Fruit fly (Drosophila melanogaster) ovary, adult (tissue): ENCODE results near the gene ThrRS.

Experiments
- CG17801 ChIP-seq: fragments of 200-800 bp; optimal IDR thresholded peaks from 2 replicates; lab custom pipeline; 2019; ENCODE audit warnings: missing biosample characterization, mild to moderate bottlenecking, missing genetic modification characterization, moderate library complexity; ENCODE audit not compliant: partially characterized antibody

Gene ThrRS

DNA sequence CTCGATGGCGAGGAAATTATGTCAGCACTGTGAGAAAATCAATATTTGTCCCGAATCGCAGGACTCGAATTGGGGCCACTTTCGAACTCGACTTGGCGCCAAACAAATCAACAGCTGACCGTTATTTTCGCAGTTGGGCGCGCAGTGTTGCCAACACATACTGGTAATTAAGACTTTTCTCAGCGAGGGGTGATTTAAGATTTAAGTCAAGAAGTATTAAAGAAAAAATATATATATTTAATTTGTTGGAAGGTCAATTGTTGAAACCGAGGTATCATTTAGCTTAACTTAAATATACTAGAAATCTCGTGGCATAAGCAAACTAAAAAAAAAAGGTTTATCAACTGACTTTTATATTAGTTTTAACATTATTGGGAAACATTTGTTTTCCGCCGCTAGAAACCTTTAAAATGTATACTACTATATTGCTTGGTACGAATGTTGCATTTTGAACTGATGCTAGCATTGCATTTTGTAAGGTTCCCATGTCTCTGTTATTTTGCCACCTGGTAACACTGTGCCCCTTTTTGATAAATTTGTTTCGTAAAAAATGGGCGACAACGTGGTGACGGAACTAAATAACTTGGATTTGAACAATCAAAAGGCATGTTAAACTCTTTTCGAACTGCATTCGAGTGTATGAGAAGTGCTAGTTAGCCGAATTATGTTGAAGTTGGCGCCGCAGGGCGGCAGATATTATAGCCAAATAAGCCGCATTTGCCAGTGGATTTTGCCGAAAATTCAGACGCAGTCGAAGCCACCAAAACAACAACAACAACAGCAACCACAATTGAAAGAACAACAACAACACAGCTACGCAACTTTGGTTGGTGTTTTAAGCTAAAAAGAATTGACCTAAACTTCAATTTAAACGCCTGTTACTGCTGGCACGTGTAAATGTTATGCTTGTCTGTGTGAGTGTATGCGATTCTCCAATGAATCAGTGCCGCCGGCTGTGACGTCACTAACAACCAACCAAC is at the start of gene ThrRS, which contains the start of gene Patsas:
TSS of gene ThrRS (plus strand) at position 521 of the 980 bp plus-strand sequence.
TSS of gene Patsas (minus strand) at position 55 of the 980 bp plus-strand sequence.
- peak; percentile 44 for TF ChIP-seq CG17801 (GFP tag; lab: Kevin White, UChicago)

DNA sequence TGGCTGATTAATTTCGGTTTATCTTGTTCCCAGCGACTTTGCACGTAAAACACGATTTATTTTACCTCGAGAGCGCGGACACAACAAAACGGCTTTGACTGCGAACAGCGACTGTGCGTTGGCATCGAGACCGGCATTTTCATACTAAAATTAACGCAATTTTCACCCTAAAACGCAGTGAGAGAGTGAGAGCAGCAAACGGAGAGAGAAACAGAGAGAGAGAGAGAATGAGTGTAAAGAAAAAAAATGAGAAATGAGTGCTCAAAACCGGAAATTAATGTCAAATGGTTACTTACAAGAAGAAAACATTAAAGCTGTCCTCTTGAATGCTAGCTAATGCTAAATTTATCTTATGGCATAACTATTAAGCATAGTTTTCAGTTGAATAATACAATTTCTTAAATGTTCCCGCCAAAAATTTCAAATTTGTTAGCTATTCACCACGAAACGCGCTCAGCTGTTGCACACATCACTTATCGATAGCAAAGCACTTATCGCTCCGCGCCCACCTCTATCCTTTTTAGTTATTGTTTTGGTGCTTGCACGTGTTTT is 47.6 kb upstream of the ThrRS start, which contains the start of the genes JhI-21, RpL7-like and CG34164:
TSS of gene JhI-21 (minus strand) at position 206 of the 552 bp plus-strand sequence.
TSS of gene RpL7-like (plus strand) at position 490 of the 552 bp plus-strand sequence.
TSS of gene CG34164 (plus strand) at position 512 of the 552 bp plus-strand sequence.
- peak; percentile 31 for TF ChIP-seq CG17801 (GFP tag; lab: Kevin White, UChicago)

DNA sequence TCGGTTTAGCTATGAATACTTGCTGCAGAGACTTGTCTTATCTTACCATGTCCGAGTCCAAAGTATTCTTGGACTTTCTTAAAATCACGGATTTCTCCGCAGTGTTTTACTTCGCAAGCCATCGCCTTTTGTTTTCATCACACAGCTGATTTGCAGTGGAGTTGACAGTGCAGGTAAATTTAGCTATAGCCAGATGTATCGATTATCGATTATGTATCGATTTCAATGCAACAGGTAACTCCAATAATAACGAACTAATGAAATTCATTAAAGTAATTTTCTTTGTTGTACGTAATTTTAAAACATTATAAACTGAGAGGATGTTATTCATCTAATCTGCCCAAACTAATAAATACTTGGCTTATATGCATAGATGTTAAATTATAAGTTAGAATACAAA is 40.5 kb upstream of the ThrRS start, which contains the start of gene Rab3-GAP:
TSS of gene Rab3-GAP (minus strand) at position 150 of the 400 bp plus-strand sequence.
- peak; percentile 19 for TF ChIP-seq CG17801 (GFP tag; lab: Kevin White, UChicago)

DNA sequence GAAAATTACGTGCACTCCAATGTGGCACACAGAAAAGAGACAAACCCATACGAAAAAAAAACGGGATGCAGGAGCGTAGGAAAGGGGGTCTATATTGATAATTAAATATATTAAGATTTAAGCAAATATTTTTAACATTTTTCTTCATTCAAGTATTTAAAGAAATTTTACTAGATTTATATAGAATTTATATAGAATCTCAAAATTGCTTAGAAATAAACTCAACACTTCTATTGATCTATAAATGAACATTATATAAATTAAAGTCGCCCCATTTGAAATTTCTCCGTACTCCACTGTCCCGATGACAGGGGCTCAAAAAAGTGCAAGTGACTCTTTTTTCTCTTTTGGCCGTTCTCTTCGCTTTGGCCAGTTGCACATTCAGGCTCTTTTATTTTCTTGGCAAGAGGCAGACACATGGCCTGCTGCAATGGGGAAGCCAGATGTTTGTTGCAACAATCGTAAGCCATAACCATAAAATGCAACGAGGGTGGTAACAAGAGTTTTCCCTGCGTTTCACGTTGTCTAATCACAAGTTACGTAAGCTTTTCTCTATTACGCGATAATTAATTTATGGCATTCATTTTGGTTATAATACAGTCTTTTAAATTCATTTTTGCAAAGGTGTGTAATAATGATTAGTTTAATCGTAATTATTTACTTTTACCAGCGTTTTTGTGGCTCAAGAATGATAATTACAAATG is 37.7 kb upstream of the ThrRS start:
- TF ChIP-seq CG17801 (GFP tag; lab: Kevin White, UChicago): no peak

DNA sequence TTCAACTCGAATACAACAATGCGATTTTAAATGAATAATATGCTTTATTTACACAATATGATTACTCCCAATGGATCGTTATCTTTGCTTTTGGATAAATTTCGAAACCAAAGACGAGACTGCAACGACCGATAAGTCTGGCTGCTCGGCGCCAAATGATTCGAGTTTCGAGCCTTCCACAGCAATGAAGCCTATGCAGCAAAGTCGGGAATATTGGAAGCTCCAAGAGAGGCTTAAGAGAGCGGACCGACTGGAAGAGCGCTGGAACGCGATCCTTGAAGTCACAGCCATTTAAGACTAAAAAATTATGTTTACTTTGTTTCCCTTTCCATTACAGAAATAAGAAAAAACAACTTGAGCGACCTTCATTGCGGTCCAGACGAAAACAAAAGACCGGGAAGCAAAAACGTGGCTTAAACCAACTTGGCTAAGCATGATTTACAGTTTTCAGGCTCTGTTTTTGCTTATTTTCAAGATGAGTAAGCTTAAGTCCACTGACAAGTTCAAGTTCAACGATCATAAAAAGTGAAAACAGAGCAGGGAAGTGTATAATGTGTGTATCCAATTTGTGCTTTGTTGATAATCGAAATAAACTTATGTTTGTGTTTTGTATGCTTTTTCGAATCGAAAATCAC is 36.8 kb upstream of the ThrRS start, which contains the start of gene firl:
TSS of gene firl (minus strand) at position 159 of the 635 bp plus-strand sequence.
- no peak for TF ChIP-seq CG17801 (GFP tag; lab: Kevin White, UChicago)

DNA sequence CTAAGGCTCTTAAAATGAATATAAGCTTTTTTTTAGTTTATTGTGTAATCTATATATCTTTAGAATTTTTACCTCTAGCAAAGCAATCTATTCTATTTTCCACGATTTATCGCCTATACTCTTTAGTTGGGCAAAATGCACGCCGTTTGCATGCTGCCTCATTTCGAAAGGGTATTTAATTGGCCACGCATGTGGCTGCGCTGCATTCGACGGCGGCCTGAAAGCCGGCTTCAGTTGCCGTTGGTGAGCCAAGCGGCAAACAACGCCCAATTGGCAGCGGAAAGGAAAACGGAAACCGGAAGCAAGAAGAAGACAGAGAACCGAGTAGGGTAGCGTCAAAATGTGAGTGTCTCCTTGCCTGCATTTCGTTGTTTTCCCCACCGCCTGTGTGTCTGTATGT is 27.7 kb upstream of the ThrRS start, which contains the start of gene CG14947:
TSS of gene CG14947 (plus strand) at position 251 of the 400 bp plus-strand sequence.
- no peak for TF ChIP-seq CG17801 (GFP tag; lab: Kevin White, UChicago)

DNA sequence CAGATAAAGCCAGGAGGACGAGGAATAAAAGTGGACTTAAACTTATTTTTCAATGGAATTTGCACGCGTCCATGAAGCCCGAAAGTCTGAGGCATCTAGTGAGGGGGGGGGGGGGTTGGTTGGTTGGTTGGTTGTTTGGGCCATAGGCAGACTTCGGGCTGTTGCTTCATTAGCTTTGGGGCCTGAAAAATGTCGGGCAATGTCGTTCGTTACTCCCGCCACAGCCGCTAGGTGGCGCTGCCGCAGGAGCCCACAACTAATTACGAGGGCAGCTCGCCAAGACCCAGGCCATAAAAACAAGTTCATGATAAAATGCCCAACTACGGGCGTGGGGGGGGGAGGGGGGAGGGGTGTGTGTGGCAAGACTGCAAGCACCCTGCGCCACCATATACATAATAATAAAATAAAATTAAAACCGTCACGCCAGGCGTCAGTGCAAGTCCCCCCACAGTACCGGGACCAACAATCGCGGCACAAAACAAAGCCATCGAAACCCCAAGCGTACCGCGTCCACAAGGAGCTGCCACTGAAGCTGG is 25.4 kb upstream of the ThrRS start:
- TF ChIP-seq CG17801 (GFP tag; lab: Kevin White, UChicago): no peak

DNA sequence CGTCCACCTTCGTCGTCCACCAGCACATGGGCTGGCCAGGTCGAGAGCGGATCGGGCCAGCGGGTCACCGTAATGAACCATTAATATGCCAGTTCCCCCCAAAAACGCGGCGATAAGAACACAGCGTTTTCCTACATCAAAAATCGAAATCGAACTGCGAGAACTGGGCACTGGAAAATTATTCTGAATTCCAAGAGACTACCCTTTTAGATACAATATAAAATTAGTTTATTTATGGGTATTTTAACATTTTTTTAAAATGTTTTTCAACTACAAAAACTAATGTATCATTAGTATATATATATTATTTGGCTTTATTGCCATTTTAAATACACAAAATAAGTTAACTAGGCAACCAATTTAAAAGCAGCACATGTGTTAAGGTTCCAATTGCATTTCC is 24.9 kb upstream of the ThrRS start:
- no peak for TF ChIP-seq CG17801 (GFP tag; lab: Kevin White, UChicago)

DNA sequence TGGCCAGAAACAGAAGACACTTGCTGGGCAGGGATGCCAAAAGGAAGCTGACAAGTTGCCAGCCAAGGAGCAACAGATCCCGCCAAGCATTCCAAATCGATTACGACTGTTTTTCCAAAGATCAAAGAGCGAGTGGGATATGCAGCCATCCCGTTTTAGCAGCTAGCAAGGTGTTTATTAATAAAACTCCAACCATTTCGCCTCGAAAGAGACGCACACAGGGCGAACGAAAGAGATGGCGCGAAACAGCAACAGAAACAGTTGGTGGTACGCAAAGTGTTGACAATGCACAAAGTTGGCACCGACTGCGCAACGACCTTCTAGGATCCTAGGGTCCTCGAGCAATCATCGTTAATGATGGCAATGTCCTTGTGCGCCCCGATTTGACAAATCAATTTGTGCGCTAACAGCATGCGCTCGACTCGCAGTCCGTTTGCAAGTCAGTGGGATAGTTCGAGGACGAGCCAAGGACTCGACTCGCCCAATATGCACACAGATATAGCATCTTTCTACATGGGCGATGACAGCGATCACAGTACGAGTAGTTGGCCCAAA is 23.6 kb upstream of the ThrRS start:
- TF ChIP-seq CG17801 (GFP tag; lab: Kevin White, UChicago): no peak

DNA sequence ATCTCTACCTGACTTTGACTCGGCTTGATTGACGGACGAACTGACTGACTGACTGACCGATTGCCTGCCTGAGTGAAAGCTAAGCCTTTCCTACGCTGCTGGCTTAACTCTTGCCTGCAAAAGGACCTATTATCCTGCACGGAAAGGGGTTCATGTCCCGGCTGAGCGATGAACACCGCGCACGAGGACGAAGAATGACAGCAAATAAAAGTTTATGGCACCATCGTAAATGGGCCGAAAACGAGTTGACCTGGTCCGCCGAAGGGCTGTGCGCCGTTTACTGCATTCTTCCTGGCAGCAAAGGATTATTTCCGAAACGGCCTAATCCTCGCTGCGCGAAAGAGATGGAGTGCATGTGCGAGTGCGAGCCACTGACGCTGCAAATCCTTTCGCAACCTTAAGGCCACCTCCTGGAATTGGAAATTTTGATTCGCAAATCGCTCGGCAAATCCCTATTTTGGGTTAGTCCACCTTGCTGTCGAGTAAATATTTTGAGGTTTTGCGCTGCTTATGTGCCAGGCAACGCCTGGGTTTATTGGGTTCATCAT is 22.4 kb upstream of the ThrRS start:
- no peak for TF ChIP-seq CG17801 (GFP tag; lab: Kevin White, UChicago)

DNA sequence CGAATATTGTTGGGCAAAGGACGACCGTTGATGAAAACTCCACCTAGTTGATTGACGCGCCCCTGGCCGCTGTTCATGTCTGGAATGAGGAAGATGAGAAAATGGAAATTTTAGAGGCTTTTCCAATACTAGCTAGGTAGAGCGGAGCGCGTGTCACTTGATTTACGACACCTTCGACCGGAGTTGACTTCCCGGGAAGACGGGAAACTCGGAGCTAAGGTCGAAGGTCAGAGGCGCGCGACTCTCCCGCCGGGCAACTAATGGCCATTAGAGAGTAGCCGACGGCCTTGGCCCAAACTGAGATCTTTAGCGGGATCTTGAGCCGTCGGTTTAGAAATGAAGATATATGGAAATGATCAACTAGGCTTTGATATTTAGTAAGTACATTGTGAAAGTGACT is 18.5 kb upstream of the ThrRS start:
- no peak for TF ChIP-seq CG17801 (GFP tag; lab: Kevin White, UChicago)

DNA sequence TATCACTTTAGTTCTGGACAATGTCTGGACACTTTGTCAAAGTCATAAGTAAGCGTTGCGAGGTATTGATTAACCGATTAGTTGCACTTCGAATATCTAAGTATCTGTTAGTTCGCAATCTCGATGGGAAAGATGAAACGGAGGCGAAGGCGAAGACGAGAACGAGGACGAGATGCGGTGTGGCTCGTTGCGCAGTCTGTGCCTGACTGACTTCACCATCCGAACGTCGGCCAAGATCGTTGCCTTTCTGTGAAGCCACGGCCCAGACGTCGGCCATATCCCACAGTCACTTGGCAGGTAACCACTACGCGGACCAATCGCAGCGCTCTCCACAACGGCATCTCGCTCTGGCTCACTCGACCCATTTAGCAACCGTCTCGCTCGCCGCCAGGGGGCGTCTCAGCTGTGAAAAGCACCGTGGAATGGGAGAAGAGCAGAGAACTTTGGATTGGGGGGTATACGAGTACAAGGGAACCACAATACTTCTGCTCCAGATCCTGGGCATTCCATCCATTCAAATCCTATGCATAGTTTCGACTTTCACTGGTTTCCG is 17.9 kb upstream of the ThrRS start, which contains the start of gene prd:
TSS of gene prd (minus strand) at position 209 of the 553 bp plus-strand sequence.
- no peak for TF ChIP-seq CG17801 (GFP tag; lab: Kevin White, UChicago)

DNA sequence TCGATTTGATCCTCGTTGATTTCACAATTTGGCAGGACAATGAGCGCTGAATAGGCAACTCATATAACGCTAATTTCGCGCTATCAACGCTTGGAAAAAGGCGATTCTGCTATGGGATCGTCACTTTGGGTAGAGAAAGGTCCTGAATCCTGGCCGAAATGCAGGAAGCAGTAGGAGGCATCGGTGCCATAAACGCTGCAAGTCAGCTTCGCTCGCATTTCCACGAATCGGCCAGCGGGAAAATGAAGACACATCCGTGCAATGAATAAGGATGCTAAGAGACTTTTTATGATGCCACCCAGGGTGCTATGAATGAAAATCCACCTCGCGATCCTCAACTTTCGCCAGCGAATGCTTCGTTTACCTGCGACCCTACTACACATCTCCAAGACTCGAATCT is 16.1 kb upstream of the ThrRS start:
- TF ChIP-seq CG17801 (GFP tag; lab: Kevin White, UChicago): no peak
